Worm (Caenorhabditis elegans) whole organism, late embryonic: ENCODE measurements around the gene dnj-17.

Experiments
- C08G9.2 ChIP-seq: sonication (generic microtip); optimal IDR thresholded peaks from 2 replicates; lab custom pipeline; 2016; ENCODE audit warnings: mild to moderate bottlenecking, missing genetic modification characterization, moderate library complexity, missing compliant biosample characterization
- C38D4.7 ChIP-seq: fragments of 200-800 bp; sonication (Bioruptor generic); optimal IDR thresholded peaks from 2 replicates; lab custom pipeline; 2018; ENCODE audit warnings: mild to moderate bottlenecking, missing genetic modification characterization, moderate library complexity, missing compliant biosample characterization
- F13H6.1 ChIP-seq: sonication (generic microtip); optimal IDR thresholded peaks from 2 replicates; lab custom pipeline; 2016; ENCODE audit warnings: missing genetic modification characterization, missing compliant biosample characterization
- K02D7.2 ChIP-seq: sonication (generic microtip); optimal IDR thresholded peaks from 2 replicates; lab custom pipeline; 2017; ENCODE audit warnings: mild to moderate bottlenecking, missing genetic modification characterization, missing compliant biosample characterization
- K09A11.1 ChIP-seq: sonication (generic microtip); optimal IDR thresholded peaks from 2 replicates; lab custom pipeline; 2017; ENCODE audit warnings: antibody characterized with exemption, mild to moderate bottlenecking, missing genetic modification characterization, missing compliant biosample characterization; ENCODE audit not compliant: insufficient read depth
- ahr-1 ChIP-seq: sonication (generic microtip); optimal IDR thresholded peaks from 2 replicates; lab custom pipeline; 2016; ENCODE audit warnings: missing genetic modification characterization, missing compliant biosample characterization
- ama-1 ChIP-seq: fragments of 150-350 bp; optimal IDR thresholded peaks from 2 replicates; lab custom pipeline; 2014
- ceh-14 ChIP-seq: sonication (generic microtip); optimal IDR thresholded peaks from 2 replicates; lab custom pipeline; 2016; ENCODE audit warnings: missing genotype, missing genetic modification characterization, missing compliant biosample characterization
- ceh-19 ChIP-seq: fragments of 200-800 bp; sonication (Bioruptor generic); optimal IDR thresholded peaks from 2 replicates; lab custom pipeline; 2018; ENCODE audit warnings: mild to moderate bottlenecking, missing genetic modification characterization, missing compliant biosample characterization
- ceh-24 ChIP-seq: sonication (generic microtip); optimal IDR thresholded peaks from 2 replicates; lab custom pipeline; 2016; ENCODE audit warnings: mild to moderate bottlenecking, missing genetic modification characterization, missing compliant biosample characterization
- ceh-31 ChIP-seq: sonication (generic microtip); optimal IDR thresholded peaks from 2 replicates; lab custom pipeline; 2016; ENCODE audit warnings: missing genetic modification characterization, missing compliant biosample characterization
- ceh-45 ChIP-seq: fragments of 200-800 bp; sonication (Bioruptor generic); IDR thresholded peaks from 2 replicates; pipeline ENCODE4 v1.3.6; 2022; ENCODE audit warnings: missing genetic modification reagents, missing genetic modification characterization, missing compliant biosample characterization
- ceh-9 ChIP-seq: sonication (generic microtip); optimal IDR thresholded peaks from 2 replicates; lab custom pipeline; 2016; ENCODE audit warnings: mild to moderate bottlenecking, missing genetic modification characterization, inconsistent platforms, missing compliant biosample characterization
- che-1 ChIP-seq: sonication (generic microtip); optimal IDR thresholded peaks from 2 replicates; lab custom pipeline; 2016; ENCODE audit warnings: mild to moderate bottlenecking, missing genetic modification characterization, missing compliant biosample characterization
- dmd-4 ChIP-seq: sonication (generic microtip); optimal IDR thresholded peaks from 2 replicates; lab custom pipeline; 2016; ENCODE audit warnings: borderline replicate concordance, missing genetic modification characterization, missing compliant biosample characterization
- ets-4 ChIP-seq: sonication (generic microtip); optimal IDR thresholded peaks from 2 replicates; lab custom pipeline; 2016; ENCODE audit warnings: missing genetic modification characterization, missing compliant biosample characterization
- eyg-1 ChIP-seq: sonication (generic microtip); optimal IDR thresholded peaks from 2 replicates; lab custom pipeline; 2016; ENCODE audit warnings: missing genotype, missing genetic modification characterization, missing compliant biosample characterization
- fkh-10 ChIP-seq: fragments of 150-350 bp; optimal IDR thresholded peaks from 2 replicates; lab custom pipeline; 2014; ENCODE audit warnings: missing biosample characterization, missing genetic modification reagents, missing genetic modification characterization
- gmeb-2 ChIP-seq: sonication (generic microtip); optimal IDR thresholded peaks from 2 replicates; lab custom pipeline; 2016; ENCODE audit warnings: missing genetic modification characterization, inconsistent platforms, missing compliant biosample characterization
- hlh-13 ChIP-seq: fragments of 200-800 bp; sonication (Bioruptor generic); optimal IDR thresholded peaks from 2 replicates; lab custom pipeline; 2018; ENCODE audit warnings: mild to moderate bottlenecking, missing genetic modification characterization, missing compliant biosample characterization
- hlh-15 ChIP-seq: sonication (generic microtip); optimal IDR thresholded peaks from 2 replicates; lab custom pipeline; 2016; ENCODE audit warnings: missing genetic modification characterization, missing compliant biosample characterization
- hlh-30 ChIP-seq: sonication (generic microtip); optimal IDR thresholded peaks from 2 replicates; lab custom pipeline; 2017; ENCODE audit warnings: antibody characterized with exemption, missing genetic modification characterization, missing compliant biosample characterization; ENCODE audit not compliant: insufficient read depth
- hlh-6 ChIP-seq: sonication (generic microtip); optimal IDR thresholded peaks from 2 replicates; lab custom pipeline; 2016; ENCODE audit warnings: missing genotype, missing genetic modification characterization, missing compliant biosample characterization
- lim-6 ChIP-seq: sonication (generic microtip); optimal IDR thresholded peaks from 2 replicates; lab custom pipeline; 2016; ENCODE audit warnings: missing genetic modification characterization, missing compliant biosample characterization
- lin-11 ChIP-seq: fragments of 200-800 bp; sonication (Bioruptor generic); optimal IDR thresholded peaks from 2 replicates; lab custom pipeline; 2018; ENCODE audit warnings: mild to moderate bottlenecking, missing genetic modification characterization, missing compliant biosample characterization
- nfya-1 ChIP-seq: sonication (generic microtip); optimal IDR thresholded peaks from 2 replicates; lab custom pipeline; 2017; ENCODE audit warnings: missing genetic modification characterization, mild to moderate bottlenecking, missing compliant biosample characterization, antibody characterized with exemption, moderate library complexity
- nhr-11 ChIP-seq: fragments of 150-350 bp; optimal IDR thresholded peaks from 2 replicates; lab custom pipeline; 2014; ENCODE audit warnings: missing biosample characterization, missing genetic modification characterization
- nhr-232 ChIP-seq: sonication (generic microtip); optimal IDR thresholded peaks from 2 replicates; lab custom pipeline; 2016; ENCODE audit warnings: missing genetic modification characterization, missing compliant biosample characterization
- npax-4 ChIP-seq: sonication (generic microtip); optimal IDR thresholded peaks from 2 replicates; lab custom pipeline; 2016; ENCODE audit warnings: missing genetic modification characterization, missing compliant biosample characterization
- odd-2 ChIP-seq: sonication (generic microtip); optimal IDR thresholded peaks from 2 replicates; lab custom pipeline; 2017; ENCODE audit warnings: antibody characterized with exemption, mild to moderate bottlenecking, missing genetic modification characterization, missing compliant biosample characterization
- pax-1 ChIP-seq: fragments of 150-350 bp; optimal IDR thresholded peaks from 2 replicates; lab custom pipeline; 2014; ENCODE audit warnings: missing biosample characterization, missing genetic modification characterization
- pqm-1 ChIP-seq: sonication (generic microtip); optimal IDR thresholded peaks from 2 replicates; lab custom pipeline; 2016; ENCODE audit warnings: missing genetic modification characterization, missing compliant biosample characterization
- pros-1 ChIP-seq: fragments of 150-350 bp; optimal IDR thresholded peaks from 2 replicates; lab custom pipeline; 2014; ENCODE audit warnings: missing biosample characterization, missing genetic modification reagents, missing genetic modification characterization
- rnt-1 ChIP-seq: sonication (generic microtip); optimal IDR thresholded peaks from 2 replicates; lab custom pipeline; 2016; ENCODE audit warnings: missing genetic modification characterization, missing compliant biosample characterization
- sdc-2 ChIP-seq: sonication (generic microtip); optimal IDR thresholded peaks from 2 replicates; lab custom pipeline; 2016; ENCODE audit warnings: missing genotype, missing genetic modification characterization, missing compliant biosample characterization
- tbx-7 ChIP-seq: sonication (generic microtip); optimal IDR thresholded peaks from 2 replicates; lab custom pipeline; 2016; ENCODE audit warnings: missing genotype, missing genetic modification characterization, missing compliant biosample characterization
- ttx-3 ChIP-seq: sonication (generic microtip); optimal IDR thresholded peaks from 2 replicates; lab custom pipeline; 2016; ENCODE audit warnings: missing genetic modification reagents, missing genetic modification characterization, missing compliant biosample characterization
- unc-42 ChIP-seq: sonication (generic microtip); optimal IDR thresholded peaks from 2 replicates; lab custom pipeline; 2016; ENCODE audit warnings: missing genotype, missing genetic modification characterization, missing compliant biosample characterization
- unc-55 ChIP-seq: sonication (generic microtip); optimal IDR thresholded peaks from 2 replicates; lab custom pipeline; 2017; ENCODE audit warnings: missing biosample characterization, missing genetic modification reagents, missing genetic modification characterization
- unc-86 ChIP-seq: sonication (generic microtip); optimal IDR thresholded peaks from 2 replicates; lab custom pipeline; 2016; ENCODE audit warnings: missing genetic modification characterization, missing compliant biosample characterization
- ztf-16 ChIP-seq: sonication (generic microtip); optimal IDR thresholded peaks from 2 replicates; lab custom pipeline; 2017; ENCODE audit warnings: missing genetic modification characterization, missing compliant biosample characterization

The dnj-17 gene

ce11 chrIII:13423414-13423813 is 30.3 kb upstream of the dnj-17 start, which contains the start of gene exo-1 (continued):
- TF ChIP-seq nhr-232 (tag; lab: Kevin White, UChicago) (no peak), ceh-9 (tag; lab: Kevin White, UChicago) (no peak), eyg-1 (tag; lab: Kevin White, UChicago) (no peak), unc-86 (no peak), tbx-7 (tag; lab: Kevin White, UChicago) (no peak), lin-11 (tag; lab: Kevin White, UChicago) (no peak), ama-1 (lab: Kevin White, UChicago) (no peak), ceh-14 (no peak), che-1 (tag; lab: Kevin White, UChicago) (no peak), npax-4 (tag; lab: Kevin White, UChicago) (no peak), fkh-10 (GFP tag; lab: Kevin White, UChicago) (no peak), pax-1 (tag; lab: Kevin White, UChicago) (no peak), gmeb-2 (tag; lab: Kevin White, UChicago) (no peak), unc-42 (tag; lab: Kevin White, UChicago) (no peak), lim-6 (tag; lab: Kevin White, UChicago) (no peak), hlh-30 (tag; lab: Kevin White, UChicago) (no peak), unc-55 (GFP tag; lab: Kevin White, UChicago) (no peak), C08G9.2 (peak; percentile 26), ttx-3 (tag; lab: Kevin White, UChicago) (no peak), ceh-19 (GFP tag; lab: Kevin White, UChicago) (no peak), ahr-1 (no peak), pqm-1 (no peak), C38D4.7 (GFP tag; lab: Kevin White, UChicago) (no peak), ets-4 (tag; lab: Kevin White, UChicago) (peak; percentile 56), hlh-15 (tag; lab: Kevin White, UChicago) (no peak), ceh-45 (no peak)
- TF ChIP-seq, all 69 proteins: peak for 7

ce11 chrIII:13418975-13419374 is 25.8 kb upstream of the dnj-17 start:
- TF ChIP-seq tbx-7 (tag; lab: Kevin White, UChicago) (no peak), dmd-4 (tag; lab: Kevin White, UChicago) (no peak), pros-1 (tag; lab: Kevin White, UChicago) (no peak), ztf-16 (tag; lab: Kevin White, UChicago) (no peak), fkh-10 (GFP tag; lab: Kevin White, UChicago) (no peak), ceh-31 (no peak), odd-2 (tag; lab: Kevin White, UChicago) (no peak), hlh-13 (GFP tag; lab: Kevin White, UChicago) (no peak), K09A11.1 (tag; lab: Kevin White, UChicago) (no peak), K02D7.2 (no peak), unc-86 (no peak), lin-11 (tag; lab: Kevin White, UChicago) (no peak), ceh-24 (tag; lab: Kevin White, UChicago) (no peak), hlh-6 (no peak), rnt-1 (no peak), ceh-45 (no peak), nhr-11 (tag; lab: Kevin White, UChicago) (no peak), F13H6.1 (tag; lab: Kevin White, UChicago) (no peak)

- TF ChIP-seq unc-42 (tag; lab: Kevin White, UChicago) (no peak), sdc-2 (tag; lab: Kevin White, UChicago) (no peak), nfya-1 (no peak)
These were observed 18.1 kb upstream of the dnj-17 start for ce11 chrIII:13411202-13411601.
